Worm (Caenorhabditis elegans): ENCODE results near the gene AH6.17.

Gene AH6.17

DNA sequence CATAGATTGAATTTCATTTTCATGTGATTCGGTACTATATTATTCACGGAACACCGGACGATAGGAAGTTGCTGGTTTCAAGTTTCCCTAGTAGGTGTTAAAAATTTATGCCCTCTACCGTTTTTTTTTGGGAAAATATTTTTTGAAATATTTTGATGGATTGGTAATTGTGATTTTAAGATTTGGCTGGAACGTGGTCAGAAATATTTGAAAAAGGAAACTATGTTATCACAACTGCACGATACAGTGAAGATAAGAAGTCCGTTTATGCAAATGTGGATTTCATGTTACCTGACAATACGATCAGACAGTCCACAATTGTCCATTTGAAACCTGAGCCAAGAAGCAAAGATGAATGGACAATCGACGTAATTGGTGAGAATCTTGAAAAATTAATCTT is at the start of gene AH6.17:
Gene AH6.17 (plus strand): TSS at position 185 of the 400 bp plus-strand sequence.
- TF ChIP-seq dao-5 (tag; optimal IDR thresholded peaks at IDR 0.05) (no peak), W03F9.2 (tag; optimal IDR thresholded peaks at IDR 0.05) (no peak), him-1 (tag; optimal IDR thresholded peaks at IDR 0.05) (no peak)

- no peak for TF ChIP-seq W03F9.2 (tag; optimal IDR thresholded peaks at IDR 0.05)
- no peak for TF ChIP-seq him-1 (tag; optimal IDR thresholded peaks at IDR 0.05)
- TF ChIP-seq dao-5 (tag; optimal IDR thresholded peaks at IDR 0.05), result no peak
Observed at ce11 chrII:9474367-9475105, 48.4 kb upstream of the AH6.17 start, which contains the start of the genes chil-25 and chil-26. Gene chil-25, minus strand, starts transcription at chrII:9474467. Gene chil-26, plus strand, starts transcription at chrII:9475055.

DNA sequence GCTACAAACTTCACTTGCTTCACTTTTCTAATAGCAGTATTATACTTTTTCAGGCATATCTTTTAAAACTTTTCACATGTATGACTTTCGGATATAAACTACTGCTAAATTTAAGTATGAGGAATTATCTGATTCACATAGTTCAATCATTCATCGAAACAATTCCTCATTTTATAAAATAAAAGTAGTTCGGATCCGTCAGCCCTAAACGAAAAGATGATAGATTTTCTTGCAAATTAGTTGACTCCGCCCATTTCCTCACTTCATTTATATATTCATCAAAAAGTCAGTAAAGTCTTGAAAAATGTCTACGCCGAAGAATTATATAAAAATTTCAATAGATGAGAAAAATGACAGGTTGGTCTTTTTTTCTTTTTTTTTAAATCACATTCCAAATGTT is 45.4 kb upstream of the AH6.17 start, which contains the start of gene chil-27:
Gene chil-27 (plus strand): TSS at position 301 of the 400 bp plus-strand sequence.
- TF ChIP-seq W03F9.2 (tag; optimal IDR thresholded peaks at IDR 0.05) (no peak), him-1 (tag; optimal IDR thresholded peaks at IDR 0.05) (no peak), dao-5 (tag; optimal IDR thresholded peaks at IDR 0.05) (no peak)

DNA sequence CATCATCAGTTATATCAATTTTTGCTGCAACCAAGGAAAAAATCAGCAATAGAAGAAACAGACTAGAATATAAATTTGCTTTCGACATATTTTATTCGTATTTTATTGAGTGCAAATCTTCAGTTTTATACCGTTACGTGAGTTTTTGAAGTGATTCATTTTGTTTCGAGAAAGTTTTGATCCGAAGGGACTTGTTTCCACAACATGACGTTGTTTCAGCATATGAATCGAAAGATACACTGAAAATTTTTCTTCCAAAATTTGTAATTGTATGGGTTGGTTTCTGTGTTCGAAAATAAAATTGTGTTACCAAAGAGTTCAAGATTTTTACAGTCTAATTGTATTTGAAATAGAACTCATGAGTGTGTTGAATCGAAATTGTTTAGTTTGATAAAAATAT is 43.0 kb upstream of the AH6.17 start, which contains the start of gene T19H5.7:
Gene T19H5.7 (minus strand): TSS at position 101 of the 400 bp plus-strand sequence.
- TF ChIP-seq W03F9.2 (tag; optimal IDR thresholded peaks at IDR 0.05) (no peak), dao-5 (tag; optimal IDR thresholded peaks at IDR 0.05) (no peak), him-1 (tag; optimal IDR thresholded peaks at IDR 0.05) (no peak)

DNA sequence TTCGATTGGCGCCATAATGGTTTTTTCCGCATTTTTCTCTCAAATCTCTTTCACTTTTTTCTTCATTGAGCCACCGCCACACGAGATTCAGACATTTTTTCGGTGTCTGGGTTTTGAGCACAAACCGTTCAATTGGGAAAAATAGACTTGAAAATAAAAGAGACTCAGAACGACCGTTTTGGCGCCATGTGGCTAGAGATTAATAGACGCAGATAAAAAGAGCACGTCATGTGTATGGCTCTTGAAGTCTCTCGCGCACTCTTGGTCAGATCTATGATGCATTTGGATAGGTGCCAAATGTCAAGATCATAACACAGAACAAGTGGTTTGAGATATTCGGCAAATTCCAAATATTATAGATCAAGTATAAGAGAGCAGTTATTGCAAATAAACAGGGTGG is 41.5 kb upstream of the AH6.17 start:
- no peak for TF ChIP-seq W03F9.2 (tag; optimal IDR thresholded peaks at IDR 0.05)
- no peak for TF ChIP-seq dao-5 (tag; optimal IDR thresholded peaks at IDR 0.05)
- no peak for TF ChIP-seq him-1 (tag; optimal IDR thresholded peaks at IDR 0.05)

DNA sequence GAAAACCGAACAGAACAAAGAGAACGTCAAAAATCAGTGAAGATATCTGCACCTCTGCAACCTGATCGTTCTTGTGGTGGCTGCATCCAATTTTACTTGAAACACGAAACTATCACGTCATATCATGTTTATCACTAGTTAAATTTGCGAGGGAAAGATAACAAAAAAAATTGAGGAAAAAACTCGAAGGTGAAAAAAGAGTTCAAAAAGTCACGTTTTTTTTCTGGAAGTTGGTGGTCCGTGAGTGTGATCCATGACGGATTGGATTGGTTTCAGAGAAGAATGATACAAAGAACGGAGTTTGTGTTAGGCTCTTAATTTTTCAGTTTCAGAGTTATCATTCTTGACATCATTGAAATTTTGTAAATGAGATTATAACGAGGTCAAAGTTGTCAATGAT is 40.4 kb upstream of the AH6.17 start:
- TF ChIP-seq W03F9.2 (tag; optimal IDR thresholded peaks at IDR 0.05) (no peak), him-1 (tag; optimal IDR thresholded peaks at IDR 0.05) (no peak), dao-5 (tag; optimal IDR thresholded peaks at IDR 0.05) (no peak)

ce11 chrII:9483342-9483741 is 39.6 kb upstream of the AH6.17 start:
- no peak for TF ChIP-seq W03F9.2 (tag; optimal IDR thresholded peaks at IDR 0.05)
- TF ChIP-seq dao-5 (tag; optimal IDR thresholded peaks at IDR 0.05), result no peak
- no peak for TF ChIP-seq him-1 (tag; optimal IDR thresholded peaks at IDR 0.05)

ce11 chrII:9485081-9485730 is 37.8 kb upstream of the AH6.17 start:
- TF ChIP-seq him-1 (tag; optimal IDR thresholded peaks at IDR 0.05) (no peak), dao-5 (tag; optimal IDR thresholded peaks at IDR 0.05) (no peak), W03F9.2 (tag; optimal IDR thresholded peaks at IDR 0.05) (no peak)

ce11 chrII:9487337-9487950 is 35.5 kb upstream of the AH6.17 start, which contains the start of gene T19H5.4:
Gene T19H5.4, minus strand, starts transcription at chrII:9487387.
- TF ChIP-seq W03F9.2 (tag; optimal IDR thresholded peaks at IDR 0.05) (peak; percentile 31), him-1 (tag; optimal IDR thresholded peaks at IDR 0.05) (no peak)

ce11 chrII:9489922-9490321 is 33.0 kb upstream of the AH6.17 start:
- no peak for TF ChIP-seq dao-5 (tag; optimal IDR thresholded peaks at IDR 0.05)
- no peak for TF ChIP-seq him-1 (tag; optimal IDR thresholded peaks at IDR 0.05)
- TF ChIP-seq W03F9.2 (tag; optimal IDR thresholded peaks at IDR 0.05), result no peak

DNA sequence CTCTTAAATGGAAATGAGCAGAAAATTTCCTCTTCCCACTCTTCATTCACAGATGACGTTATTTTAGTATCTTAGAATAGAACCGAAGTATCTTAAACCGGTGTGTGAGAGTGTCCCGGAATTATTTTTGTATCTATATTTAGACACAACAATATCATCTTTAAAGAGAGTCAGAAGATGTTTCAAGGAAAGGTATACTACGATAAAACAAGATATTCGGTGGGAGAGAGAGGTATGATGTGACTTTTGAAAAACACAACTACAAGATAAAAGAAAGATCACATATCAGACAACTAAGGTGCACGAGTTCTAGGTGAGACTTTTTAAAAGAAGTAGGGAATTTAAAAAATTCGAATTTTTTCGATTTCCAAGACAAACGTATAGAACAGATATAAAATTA is 32.4 kb upstream of the AH6.17 start:
- TF ChIP-seq him-1 (tag; optimal IDR thresholded peaks at IDR 0.05) (no peak), dao-5 (tag; optimal IDR thresholded peaks at IDR 0.05) (no peak), W03F9.2 (tag; optimal IDR thresholded peaks at IDR 0.05) (no peak)

ce11 chrII:9491045-9491444 is 31.9 kb upstream of the AH6.17 start:
- TF ChIP-seq him-1 (tag; optimal IDR thresholded peaks at IDR 0.05), result no peak
- no peak for TF ChIP-seq dao-5 (tag; optimal IDR thresholded peaks at IDR 0.05)
- no peak for TF ChIP-seq W03F9.2 (tag; optimal IDR thresholded peaks at IDR 0.05)

DNA sequence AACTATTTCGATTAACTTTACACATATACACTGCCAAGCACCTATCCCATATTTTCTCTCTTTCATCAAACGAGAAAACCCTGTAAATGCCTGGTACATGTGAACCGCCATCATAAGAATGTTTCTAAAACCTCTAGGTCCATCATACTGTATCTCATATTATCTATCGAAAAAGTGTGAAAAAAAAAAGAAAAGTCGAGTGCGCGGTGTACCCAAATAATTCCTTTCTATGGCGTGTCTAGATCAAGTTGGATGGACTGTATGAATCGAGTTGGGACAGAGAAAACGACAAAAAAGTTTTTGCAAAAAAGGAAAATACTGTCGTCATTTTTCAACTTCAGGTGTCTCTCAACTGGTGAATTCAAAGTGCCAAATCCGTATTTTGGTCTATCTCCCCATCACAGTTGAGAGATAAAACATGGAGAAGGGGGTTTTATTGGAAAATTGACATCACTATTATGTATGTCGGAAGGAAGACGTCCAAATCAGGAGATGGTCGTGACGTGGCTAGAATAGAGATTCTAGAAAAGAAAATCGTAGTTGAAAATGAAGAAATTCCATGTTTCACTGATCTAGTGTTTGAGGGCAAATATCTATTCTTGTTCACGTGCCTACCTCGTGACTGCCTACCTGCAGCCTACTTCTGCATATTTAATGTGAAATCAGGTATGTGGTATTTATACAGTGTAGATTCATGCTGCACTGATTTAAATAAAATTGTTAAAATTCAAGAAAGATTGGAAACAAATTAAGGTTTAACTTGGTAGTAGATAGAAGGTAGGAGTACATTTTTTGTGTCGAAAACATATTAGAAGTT is 29.5 kb upstream of the AH6.17 start:
- TF ChIP-seq W03F9.2 (tag; optimal IDR thresholded peaks at IDR 0.05), result no peak
- no peak for TF ChIP-seq dao-5 (tag; optimal IDR thresholded peaks at IDR 0.05)
- no peak for TF ChIP-seq him-1 (tag; optimal IDR thresholded peaks at IDR 0.05)

Data from whole organism, L4/young adult.